Fruit fly (Drosophila melanogaster) whole organism, embryonic: ENCODE results near the gene pygo.
A peak's percentile ranks its signal among the peaks of the same experiment; 100 is the strongest.

ENCODE experiments used
- Antp ChIP-seq: fragments of 200-800 bp; sonication (Bioruptor generic); optimal IDR thresholded peaks from 3 replicates; lab custom pipeline; 2016; ENCODE audit warnings: missing biosample characterization, missing genetic modification characterization
- CG10366 ChIP-seq: fragments of 200-800 bp; sonication (Bioruptor generic); IDR thresholded peaks from 2 replicates; pipeline ENCODE4 v1.3.6; 2022; ENCODE audit warnings: missing biosample characterization, missing genetic modification characterization
- CG11695 ChIP-seq: fragments of 200-800 bp; sonication (Bioruptor generic); IDR thresholded peaks from 3 replicates; pipeline ENCODE4 v1.3.6; 2022; ENCODE audit warnings: missing biosample characterization, missing genetic modification characterization
- CG12155 ChIP-seq: fragments of 200-800 bp; sonication (Bioruptor generic); optimal IDR thresholded peaks from 3 replicates; lab custom pipeline; 2016; ENCODE audit warnings: missing biosample characterization, missing genetic modification characterization
- CG1233 ChIP-seq: fragments of 200-800 bp; sonication (Bioruptor generic); optimal IDR thresholded peaks from 4 replicates; lab custom pipeline; 2018; ENCODE audit warnings: missing biosample characterization, mild to moderate bottlenecking, missing genetic modification characterization
- CG12942 ChIP-seq: fragments of 200-800 bp; sonication (Bioruptor generic); optimal IDR thresholded peaks from 3 replicates; lab custom pipeline; 2016; ENCODE audit warnings: missing biosample characterization, missing genetic modification characterization
- CG13424 ChIP-seq: fragments of 200-800 bp; sonication (Bioruptor generic); optimal IDR thresholded peaks from 2 replicates; lab custom pipeline; 2019; ENCODE audit warnings: missing biosample characterization, mild to moderate bottlenecking, missing genetic modification characterization, moderate library complexity
- CG14441 ChIP-seq: fragments of 200-800 bp; sonication (Bioruptor generic); IDR thresholded peaks from 2 replicates; pipeline ENCODE4 v1.3.6; 2022; ENCODE audit warnings: missing biosample characterization, missing genetic modification characterization
- CG15696 ChIP-seq: fragments of 200-800 bp; sonication (Bioruptor generic); optimal IDR thresholded peaks from 2 replicates; lab custom pipeline; 2019; ENCODE audit warnings: missing biosample characterization, mild to moderate bottlenecking, missing genetic modification characterization, moderate library complexity
- CG17829 ChIP-seq: fragments of 200-800 bp; optimal IDR thresholded peaks from 2 replicates; lab custom pipeline; 2019; ENCODE audit warnings: missing biosample characterization, mild to moderate bottlenecking, missing genetic modification characterization, moderate library complexity
- CG18262 ChIP-seq: fragments of 200-800 bp; optimal IDR thresholded peaks from 3 replicates; lab custom pipeline; 2019; ENCODE audit warnings: missing biosample characterization, mild to moderate bottlenecking, missing genetic modification characterization, moderate library complexity
- CG33557 ChIP-seq: fragments of 200-800 bp; sonication (Bioruptor generic); optimal IDR thresholded peaks from 2 replicates; lab custom pipeline; 2019; ENCODE audit warnings: missing biosample characterization, mild to moderate bottlenecking, missing genetic modification characterization, moderate library complexity
- CG43689 ChIP-seq: fragments of 200-800 bp; sonication (Bioruptor generic); IDR thresholded peaks from 2 replicates; pipeline ENCODE4 v1.3.6; 2022; ENCODE audit warnings: missing biosample characterization, missing genetic modification characterization
- CG5245 ChIP-seq: fragments of 200-800 bp; sonication (Bioruptor generic); optimal IDR thresholded peaks from 3 replicates; lab custom pipeline; 2016; ENCODE audit warnings: missing biosample characterization, missing genetic modification characterization
- CG5953 ChIP-seq: fragments of 200-800 bp; sonication (Bioruptor generic); IDR thresholded peaks from 2 replicates; pipeline ENCODE4 v1.3.6; 2022; ENCODE audit warnings: missing biosample characterization, missing genetic modification characterization
- CG6683 ChIP-seq: fragments of 200-800 bp; sonication (Bioruptor generic); optimal IDR thresholded peaks from 2 replicates; lab custom pipeline; 2017; ENCODE audit warnings: missing biosample characterization, mild to moderate bottlenecking, missing genetic modification characterization, missing genetic modification reagents
- CG8388 ChIP-seq: fragments of 200-800 bp; sonication (Bioruptor generic); optimal IDR thresholded peaks from 2 replicates; lab custom pipeline; 2019; ENCODE audit warnings: missing biosample characterization, mild to moderate bottlenecking, missing genetic modification characterization, moderate library complexity
- CG8478 ChIP-seq: fragments of >200 bp; optimal IDR thresholded peaks from 2 replicates; lab custom pipeline; 2018
- D19A ChIP-seq: fragments of 200-800 bp; optimal IDR thresholded peaks from 3 replicates; lab custom pipeline; 2019; ENCODE audit warnings: missing biosample characterization, mild to moderate bottlenecking, missing genetic modification characterization, moderate library complexity
- Gug ChIP-seq: fragments of 200-800 bp; sonication (Bioruptor generic); IDR thresholded peaks from 4 replicates; pipeline ENCODE4 v1.3.6; 2022; ENCODE audit warnings: missing biosample characterization, missing genetic modification characterization
- HLH3B ChIP-seq: fragments of 200-800 bp; sonication (Bioruptor generic); IDR thresholded peaks from 2 replicates; pipeline ENCODE4 v1.3.6; 2022; ENCODE audit warnings: missing biosample characterization, missing genetic modification characterization
- HmgD ChIP-seq: fragments of 200-800 bp; sonication (Bioruptor generic); optimal IDR thresholded peaks from 3 replicates; lab custom pipeline; 2016; ENCODE audit warnings: missing biosample characterization, missing genetic modification characterization
- Hmx ChIP-seq: fragments of 200-800 bp; sonication (Bioruptor generic); optimal IDR thresholded peaks from 2 replicates; lab custom pipeline; 2016; ENCODE audit warnings: missing biosample characterization, missing genetic modification characterization
- Hsf ChIP-seq: fragments of 200-800 bp; sonication (Bioruptor generic); optimal IDR thresholded peaks from 3 replicates; lab custom pipeline; 2016; ENCODE audit warnings: missing biosample characterization, missing genetic modification characterization
- Lpt ChIP-seq: fragments of >200 bp; optimal IDR thresholded peaks from 2 replicates; lab custom pipeline; 2018; ENCODE audit warnings: missing biosample characterization, missing genetic modification characterization
- Meics ChIP-seq: fragments of 200-800 bp; sonication (Bioruptor generic); optimal IDR thresholded peaks from 2 replicates; lab custom pipeline; 2017; ENCODE audit warnings: missing biosample characterization, mild to moderate bottlenecking, missing genetic modification characterization
- Nf-YA ChIP-seq: fragments of 200-800 bp; sonication (Bioruptor generic); IDR thresholded peaks from 2 replicates; pipeline ENCODE4 v1.3.6; 2022; ENCODE audit warnings: missing biosample characterization, missing genetic modification characterization
- Oaz ChIP-seq: fragments of 200-800 bp; sonication (Bioruptor generic); IDR thresholded peaks from 2 replicates; pipeline ENCODE4 v1.3.6; 2022; ENCODE audit warnings: missing biosample characterization, missing genetic modification characterization
- YL-1 ChIP-seq: fragments of 200-800 bp; sonication (Bioruptor generic); optimal IDR thresholded peaks from 3 replicates; lab custom pipeline; 2017; ENCODE audit warnings: missing biosample characterization, mild to moderate bottlenecking, missing genetic modification characterization
- bab2 ChIP-seq: fragments of 200-800 bp; sonication (Bioruptor generic); optimal IDR thresholded peaks from 2 replicates; lab custom pipeline; 2016; ENCODE audit warnings: missing biosample characterization, missing genetic modification characterization
- cwo ChIP-seq: fragments of 200-800 bp; sonication (Bioruptor generic); optimal IDR thresholded peaks from 3 replicates; lab custom pipeline; 2017; ENCODE audit warnings: missing biosample characterization, missing genetic modification characterization, mild to moderate bottlenecking, moderate library complexity, missing genetic modification reagents
- dm ChIP-seq: fragments of 200-800 bp; sonication (Bioruptor generic); optimal IDR thresholded peaks from 3 replicates; lab custom pipeline; 2016; ENCODE audit warnings: missing biosample characterization, missing genetic modification characterization
- esg ChIP-seq: fragments of 200-800 bp; sonication (Bioruptor generic); conservative IDR thresholded peaks from 2 replicates; pipeline ENCODE4 v1.3.6; 2022; ENCODE audit warnings: missing biosample characterization, missing genetic modification characterization
- fd64A ChIP-seq: fragments of 200-800 bp; sonication (Bioruptor generic); optimal IDR thresholded peaks from 3 replicates; lab custom pipeline; 2018; ENCODE audit warnings: missing biosample characterization, mild to moderate bottlenecking, missing genetic modification characterization
- hkb ChIP-seq, 2 experiments: fragments of 200-800 bp in 1 of 2; fragments of >200 bp in 1 of 2; sonication (Bioruptor generic) in 1 of 2; IDR thresholded peaks in 1 of 2; optimal IDR thresholded peaks in 1 of 2; 2 replicates each; pipeline versions ENCODE4 v1.3.6 to Lab custom; 2017 to 2022; ENCODE audit warnings: missing biosample characterization in 1 of 2, missing genetic modification characterization in 1 of 2
- hth ChIP-seq: fragments of >200 bp; optimal IDR thresholded peaks from 2 replicates; lab custom pipeline; 2017; ENCODE audit warnings: inconsistent platforms
- jing ChIP-seq: fragments of 200-800 bp; sonication (Bioruptor generic); optimal IDR thresholded peaks from 2 replicates; lab custom pipeline; 2018; ENCODE audit warnings: missing biosample characterization, mild to moderate bottlenecking, missing genetic modification characterization
- knrl ChIP-seq: fragments of 200-800 bp; sonication (Bioruptor generic); IDR thresholded peaks from 3 replicates; pipeline ENCODE4 v1.3.6; 2022; ENCODE audit warnings: missing biosample characterization, missing genetic modification characterization; ENCODE audit not compliant: partially characterized antibody
- lab ChIP-seq: fragments of 200-800 bp; sonication (Bioruptor generic); optimal IDR thresholded peaks from 3 replicates; lab custom pipeline; 2017; ENCODE audit warnings: missing biosample characterization, missing genetic modification characterization, mild to moderate bottlenecking, moderate library complexity, missing genetic modification reagents
- mirr ChIP-seq: fragments of 200-800 bp; sonication (Bioruptor generic); optimal IDR thresholded peaks from 3 replicates; lab custom pipeline; 2018; ENCODE audit warnings: missing biosample characterization, mild to moderate bottlenecking, missing genetic modification characterization
- nerfin-2 ChIP-seq: fragments of 200-800 bp; sonication (Bioruptor generic); IDR thresholded peaks from 2 replicates; pipeline ENCODE4 v1.3.6; 2022; ENCODE audit warnings: missing biosample characterization, missing genetic modification characterization; ENCODE audit not compliant: partially characterized antibody
- oc ChIP-seq: fragments of 200-800 bp; sonication (Bioruptor generic); optimal IDR thresholded peaks from 2 replicates; lab custom pipeline; 2018; ENCODE audit warnings: missing biosample characterization, mild to moderate bottlenecking, missing genetic modification characterization, moderate library complexity
- pb ChIP-seq: fragments of 200-800 bp; sonication (Bioruptor generic); optimal IDR thresholded peaks from 3 replicates; lab custom pipeline; 2016; ENCODE audit warnings: missing biosample characterization, missing genetic modification characterization
- pfk ChIP-seq: fragments of 200-800 bp; sonication (Bioruptor generic); optimal IDR thresholded peaks from 2 replicates; lab custom pipeline; 2018; ENCODE audit warnings: missing biosample characterization, mild to moderate bottlenecking, missing genetic modification characterization, moderate library complexity
- phol ChIP-seq: fragments of 200-800 bp; sonication (Bioruptor generic); optimal IDR thresholded peaks from 3 replicates; lab custom pipeline; 2018; ENCODE audit warnings: missing biosample characterization, mild to moderate bottlenecking, missing genetic modification characterization, moderate library complexity
- ro ChIP-seq: fragments of 200-800 bp; sonication (Bioruptor generic); IDR thresholded peaks from 2 replicates; pipeline ENCODE4 v1.3.6; 2022; ENCODE audit warnings: missing biosample characterization, missing genetic modification characterization
- shn ChIP-seq: fragments of 200-800 bp; sonication (Bioruptor generic); optimal IDR thresholded peaks from 3 replicates; lab custom pipeline; 2016; ENCODE audit warnings: missing biosample characterization, missing genetic modification characterization
- sima ChIP-seq: fragments of 200-800 bp; sonication (Bioruptor generic); optimal IDR thresholded peaks from 2 replicates; lab custom pipeline; 2016; ENCODE audit warnings: missing biosample characterization, missing genetic modification characterization
- stwl ChIP-seq: fragments of 200-800 bp; sonication (Bioruptor generic); optimal IDR thresholded peaks from 3 replicates; lab custom pipeline; 2018; ENCODE audit warnings: missing biosample characterization, mild to moderate bottlenecking, missing genetic modification characterization, moderate library complexity
- sug ChIP-seq: fragments of 200-800 bp; optimal IDR thresholded peaks from 2 replicates; lab custom pipeline; 2019; ENCODE audit warnings: missing biosample characterization, mild to moderate bottlenecking, missing genetic modification characterization, moderate library complexity
- tx ChIP-seq: fragments of 200-800 bp; sonication (Bioruptor generic); optimal IDR thresholded peaks from 2 replicates; lab custom pipeline; 2016; ENCODE audit warnings: missing biosample characterization, missing genetic modification characterization
- yki ChIP-seq: fragments of >200 bp; optimal IDR thresholded peaks from 3 replicates; lab custom pipeline; 2018

The pygo gene

DNA sequence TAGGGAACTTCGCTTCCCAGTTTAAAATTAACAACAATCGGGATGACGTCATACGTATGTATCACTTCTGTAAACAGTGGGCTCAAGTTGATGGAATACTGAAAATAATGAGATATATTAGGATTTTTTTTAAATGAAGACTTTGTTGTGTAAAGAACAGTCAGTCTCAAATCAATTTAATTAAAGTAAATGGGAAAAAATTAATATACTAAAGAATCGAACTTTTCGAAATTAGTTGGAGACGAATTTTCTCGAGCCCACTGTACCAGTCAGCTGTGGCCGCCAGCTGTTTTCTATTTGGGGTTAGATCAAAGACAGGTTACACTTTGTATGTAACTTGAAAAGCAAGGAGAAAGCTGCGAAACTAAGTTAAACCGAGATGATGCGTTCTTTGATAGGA is 7.9 kb upstream of the pygo start, which contains the start of gene CG1635 (continued):
- TF ChIP-seq nerfin-2 (GFP tag; lab: Robert Waterston, UW) (peak; percentile 74), D19A (tag; lab: Kevin White, UChicago) (peak; percentile 98), knrl (GFP tag; lab: Robert Waterston, UW) (peak; percentile 55), Antp (peak; percentile 91), fd64A (GFP tag; lab: Kevin White, UChicago) (peak; percentile 99), CG12942 (GFP tag; lab: Kevin White, UChicago) (peak; percentile 98), yki (lab: Kevin White, UChicago) (no peak), phol (tag; lab: Kevin White, UChicago) (peak; percentile 99), pb (GFP tag; lab: Kevin White, UChicago) (peak; percentile 97), hkb (optimal IDR thresholded peaks at IDR 0.05; lab: Kevin White, UChicago) (no peak), hkb (GFP tag; IDR thresholded peaks at IDR 0.05; lab: Robert Waterston, UW) (peak; percentile 100), Gug (GFP tag; lab: Robert Waterston, UW) (peak; percentile 96), CG1233 (GFP tag; lab: Kevin White, UChicago) (peak; percentile 99), oc (tag; lab: Kevin White, UChicago) (peak; percentile 100), CG18262 (tag; lab: Kevin White, UChicago) (peak; percentile 100), CG5953 (peak; percentile 99), dm (GFP tag; lab: Kevin White, UChicago) (peak; percentile 97), cwo (GFP tag; lab: Kevin White, UChicago) (peak; percentile 99), CG11695 (peak; percentile 99), CG10366 (GFP tag; lab: Robert Waterston, UW) (peak; percentile 99), CG33557 (GFP tag; lab: Kevin White, UChicago) (peak; percentile 99), stwl (tag; lab: Kevin White, UChicago) (peak; percentile 75), esg (peak; percentile 99), CG6683 (GFP tag; lab: Kevin White, UChicago) (peak; percentile 98), tx (GFP tag; lab: Kevin White, UChicago) (peak; percentile 98), Lpt (GFP tag; lab: Kevin White, UChicago) (no peak), CG15696 (tag; lab: Kevin White, UChicago) (peak; percentile 98), HLH3B (peak; percentile 100), YL-1 (GFP tag; lab: Kevin White, UChicago) (peak; percentile 99), CG43689 (GFP tag; lab: Robert Waterston, UW) (peak; percentile 98), pfk (GFP tag; lab: Kevin White, UChicago) (peak; percentile 82), bab2 (GFP tag; lab: Kevin White, UChicago) (peak; percentile 91), Hmx (GFP tag; lab: Kevin White, UChicago) (peak; percentile 88), HmgD (peak; percentile 92), Nf-YA (peak; percentile 98), Oaz (GFP tag; lab: Robert Waterston, UW) (peak; percentile 99), CG13424 (tag; lab: Kevin White, UChicago) (peak; percentile 100), ro (GFP tag; lab: Robert Waterston, UW) (peak; percentile 98), jing (peak; percentile 97), CG14441 (peak; percentile 99), sima (peak; percentile 70), shn (GFP tag; lab: Kevin White, UChicago) (peak; percentile 97), CG5245 (GFP tag; lab: Kevin White, UChicago) (peak; percentile 97), CG12155 (GFP tag; lab: Kevin White, UChicago) (peak; percentile 98), sug (peak; percentile 99), CG17829 (tag; lab: Kevin White, UChicago) (peak; percentile 100), Hsf (GFP tag; lab: Kevin White, UChicago) (peak; percentile 99), CG8478 (no peak), lab (GFP tag; lab: Kevin White, UChicago) (peak; percentile 100), hth (lab: Kevin White, UChicago) (no peak), mirr (GFP tag; lab: Kevin White, UChicago) (peak; percentile 99), Meics (GFP tag; lab: Kevin White, UChicago) (peak; percentile 99), CG8388 (GFP tag; lab: Kevin White, UChicago) (peak; percentile 99)
